Fruit fly (Drosophila melanogaster) whole organism, embryonic: ENCODE measurements around the gene CG14427.

Experiments
- ATbp ChIP-seq: fragments of 200-800 bp; sonication (Bioruptor generic); optimal IDR thresholded peaks from 2 replicates; lab custom pipeline; 2017; ENCODE audit warnings: missing biosample characterization, mild to moderate bottlenecking, missing genetic modification characterization, missing genetic modification reagents
- Asciz ChIP-seq: fragments of 200-800 bp; sonication (Bioruptor generic); optimal IDR thresholded peaks from 2 replicates; lab custom pipeline; 2017; ENCODE audit warnings: missing biosample characterization, mild to moderate bottlenecking, missing genetic modification characterization, missing genetic modification reagents
- BtbVII ChIP-seq: fragments of 200-800 bp; sonication (Bioruptor generic); optimal IDR thresholded peaks from 3 replicates; lab custom pipeline; 2017; ENCODE audit warnings: missing biosample characterization, mild to moderate bottlenecking, missing genetic modification characterization
- CG10543 ChIP-seq: fragments of 200-800 bp; sonication (Bioruptor generic); optimal IDR thresholded peaks from 3 replicates; lab custom pipeline; 2017; ENCODE audit warnings: missing biosample characterization, mild to moderate bottlenecking, missing genetic modification characterization, moderate library complexity
- CG11456 ChIP-seq: fragments of 200-800 bp; sonication (Bioruptor generic); IDR thresholded peaks from 3 replicates; pipeline ENCODE4 v1.3.6; 2022; ENCODE audit warnings: missing biosample characterization, missing genetic modification characterization
- CG14014 ChIP-seq: fragments of 200-800 bp; sonication (Bioruptor generic); IDR thresholded peaks from 2 replicates; pipeline ENCODE4 v1.3.6; 2022; ENCODE audit warnings: missing biosample characterization, missing genetic modification characterization
- CG14667 ChIP-seq: fragments of 200-800 bp; sonication (Bioruptor generic); IDR thresholded peaks from 2 replicates; pipeline ENCODE4 v1.3.6; 2022; ENCODE audit warnings: missing biosample characterization, missing genetic modification characterization
- CG15011 ChIP-seq: fragments of 200-800 bp; sonication (Bioruptor generic); optimal IDR thresholded peaks from 3 replicates; lab custom pipeline; 2018; ENCODE audit warnings: missing biosample characterization, mild to moderate bottlenecking, missing genetic modification characterization
- CG1647 ChIP-seq: fragments of 200-800 bp; sonication (Bioruptor generic); optimal IDR thresholded peaks from 3 replicates; lab custom pipeline; 2016; ENCODE audit warnings: missing biosample characterization, missing genetic modification characterization
- CG17385 ChIP-seq: fragments of 200-800 bp; sonication (Bioruptor generic); optimal IDR thresholded peaks from 3 replicates; lab custom pipeline; 2018; ENCODE audit warnings: missing biosample characterization, mild to moderate bottlenecking, missing genetic modification characterization
- CG2889 ChIP-seq: fragments of 200-800 bp; sonication (Bioruptor generic); IDR thresholded peaks from 3 replicates; pipeline ENCODE4 v1.3.6; 2022; ENCODE audit warnings: missing biosample characterization, missing genetic modification characterization
- CG30431 ChIP-seq: fragments of 200-800 bp; sonication (Bioruptor generic); optimal IDR thresholded peaks from 2 replicates; lab custom pipeline; 2017; ENCODE audit warnings: missing biosample characterization, missing genetic modification characterization
- CG3995 ChIP-seq: fragments of 200-800 bp; sonication (Bioruptor generic); optimal IDR thresholded peaks from 3 replicates; lab custom pipeline; 2016; ENCODE audit warnings: missing biosample characterization, missing genetic modification characterization
- CG5180 ChIP-seq: fragments of 200-800 bp; sonication (Bioruptor generic); optimal IDR thresholded peaks from 3 replicates; lab custom pipeline; 2017; ENCODE audit warnings: missing biosample characterization, missing genetic modification characterization, mild to moderate bottlenecking, moderate library complexity, missing genetic modification reagents
- CG7928 ChIP-seq: fragments of 200-800 bp; sonication (Bioruptor generic); optimal IDR thresholded peaks from 2 replicates; lab custom pipeline; 2017; ENCODE audit warnings: missing biosample characterization, mild to moderate bottlenecking, missing genetic modification characterization
- CkIIα-i1 ChIP-seq: fragments of 200-800 bp; sonication (Bioruptor generic); IDR thresholded peaks from 2 replicates; pipeline ENCODE4 v1.3.6; 2022; ENCODE audit warnings: missing biosample characterization, missing genetic modification characterization
- GATAe ChIP-seq: fragments of 200-800 bp; sonication (Bioruptor generic); conservative IDR thresholded peaks from 2 replicates; pipeline ENCODE4 v1.3.6; 2022; ENCODE audit warnings: missing biosample characterization, missing genetic modification characterization
- H15 ChIP-seq: fragments of 200-800 bp; sonication (Bioruptor generic); IDR thresholded peaks from 3 replicates; pipeline ENCODE4 v1.3.6; 2022; ENCODE audit warnings: missing biosample characterization, missing genetic modification characterization
- HLH4C ChIP-seq: fragments of 200-800 bp; sonication (Bioruptor generic); IDR thresholded peaks from 3 replicates; pipeline ENCODE4 v1.3.6; 2022; ENCODE audit warnings: missing biosample characterization, missing genetic modification characterization; ENCODE audit not compliant: partially characterized antibody
- Hand ChIP-seq: fragments of 200-800 bp; sonication (Bioruptor generic); optimal IDR thresholded peaks from 2 replicates; lab custom pipeline; 2017; ENCODE audit warnings: mild to moderate bottlenecking, missing biosample characterization, missing genetic modification reagents, missing genetic modification characterization
- Hr3 ChIP-seq: fragments of 200-800 bp; sonication (Bioruptor generic); optimal IDR thresholded peaks from 3 replicates; lab custom pipeline; 2016; ENCODE audit warnings: missing biosample characterization, missing genetic modification characterization
- Kr ChIP-seq: fragments of 200-800 bp; sonication (Bioruptor generic); optimal IDR thresholded peaks from 2 replicates; lab custom pipeline; 2017; ENCODE audit warnings: missing biosample characterization, mild to moderate bottlenecking, missing genetic modification characterization
- NFAT ChIP-seq: fragments of 200-800 bp; sonication (Bioruptor generic); IDR thresholded peaks from 2 replicates; pipeline ENCODE4 v1.3.6; 2022; ENCODE audit warnings: missing biosample characterization, missing genetic modification characterization
- Ravus ChIP-seq: fragments of 200-800 bp; sonication (Bioruptor generic); IDR thresholded peaks from 2 replicates; pipeline ENCODE4 v1.3.6; 2022; ENCODE audit warnings: missing biosample characterization, missing genetic modification characterization
- Side ChIP-seq: fragments of 200-800 bp; sonication (Bioruptor generic); optimal IDR thresholded peaks from 2 replicates; lab custom pipeline; 2016; ENCODE audit warnings: missing biosample characterization, missing genetic modification characterization
- Spps ChIP-seq: fragments of 200-800 bp; sonication (Bioruptor generic); optimal IDR thresholded peaks from 2 replicates; lab custom pipeline; 2018; ENCODE audit warnings: missing biosample characterization, mild to moderate bottlenecking, missing genetic modification characterization
- Sry-δ ChIP-seq: fragments of 200-800 bp; sonication (Bioruptor generic); optimal IDR thresholded peaks from 2 replicates; lab custom pipeline; 2016; ENCODE audit warnings: missing biosample characterization, missing genetic modification characterization
- al ChIP-seq: fragments of 200-800 bp; sonication (Bioruptor generic); IDR thresholded peaks from 2 replicates; pipeline ENCODE4 v1.3.6; 2022; ENCODE audit warnings: missing biosample characterization, missing genetic modification characterization
- bowl ChIP-seq: fragments of 200-800 bp; sonication (Bioruptor generic); IDR thresholded peaks from 2 replicates; pipeline ENCODE4 v1.3.6; 2022; ENCODE audit warnings: missing biosample characterization, missing genetic modification characterization
- btn ChIP-seq: fragments of 200-800 bp; sonication (Bioruptor generic); optimal IDR thresholded peaks from 2 replicates; lab custom pipeline; 2016; ENCODE audit warnings: missing biosample characterization, missing genetic modification characterization
- cg ChIP-seq: fragments of 200-800 bp; sonication (Bioruptor generic); optimal IDR thresholded peaks from 3 replicates; lab custom pipeline; 2019; ENCODE audit warnings: missing biosample characterization, mild to moderate bottlenecking, missing genetic modification characterization, moderate library complexity
- crol ChIP-seq: fragments of 200-800 bp; sonication (Bioruptor generic); IDR thresholded peaks from 2 replicates; pipeline ENCODE4 v1.3.6; 2022; ENCODE audit warnings: missing biosample characterization, missing genetic modification characterization
- dmrt99B ChIP-seq: fragments of 200-800 bp; sonication (Bioruptor generic); optimal IDR thresholded peaks from 2 replicates; lab custom pipeline; 2018; ENCODE audit warnings: missing biosample characterization, mild to moderate bottlenecking, missing genetic modification characterization, moderate library complexity
- ems ChIP-seq: fragments of 200-800 bp; sonication (Bioruptor generic); optimal IDR thresholded peaks from 3 replicates; lab custom pipeline; 2016; ENCODE audit warnings: missing biosample characterization, missing genetic modification characterization
- fd64A ChIP-seq: fragments of 200-800 bp; sonication (Bioruptor generic); optimal IDR thresholded peaks from 3 replicates; lab custom pipeline; 2018; ENCODE audit warnings: missing biosample characterization, mild to moderate bottlenecking, missing genetic modification characterization
- gfzf ChIP-seq: fragments of 200-800 bp; sonication (Bioruptor generic); optimal IDR thresholded peaks from 2 replicates; lab custom pipeline; 2016; ENCODE audit warnings: missing biosample characterization, mild to moderate bottlenecking, missing genetic modification characterization, moderate library complexity
- gsb-n ChIP-seq: fragments of 200-800 bp; sonication (Bioruptor generic); optimal IDR thresholded peaks from 3 replicates; lab custom pipeline; 2018; ENCODE audit warnings: missing biosample characterization, mild to moderate bottlenecking, missing genetic modification characterization
- ham ChIP-seq: fragments of 200-800 bp; sonication (Bioruptor generic); IDR thresholded peaks from 2 replicates; pipeline ENCODE4 v1.3.6; 2022; ENCODE audit warnings: missing biosample characterization, missing genetic modification characterization
- jigr1 ChIP-seq: fragments of 200-800 bp; sonication (Bioruptor generic); IDR thresholded peaks from 3 replicates; pipeline ENCODE4 v1.3.6; 2022; ENCODE audit warnings: missing biosample characterization, missing genetic modification characterization
- nau ChIP-seq: fragments of 200-800 bp; sonication (Bioruptor generic); optimal IDR thresholded peaks from 3 replicates; lab custom pipeline; 2017; ENCODE audit warnings: missing biosample characterization, mild to moderate bottlenecking, missing genetic modification characterization, missing genetic modification reagents
- oc ChIP-seq: fragments of 200-800 bp; sonication (Bioruptor generic); optimal IDR thresholded peaks from 2 replicates; lab custom pipeline; 2018; ENCODE audit warnings: missing biosample characterization, mild to moderate bottlenecking, missing genetic modification characterization, moderate library complexity
- odd ChIP-seq: fragments of 200-800 bp; sonication (Bioruptor generic); optimal IDR thresholded peaks from 2 replicates; lab custom pipeline; 2017; ENCODE audit warnings: missing biosample characterization, mild to moderate bottlenecking, missing genetic modification characterization
- scrt ChIP-seq: fragments of 200-800 bp; sonication (Bioruptor generic); optimal IDR thresholded peaks from 2 replicates; lab custom pipeline; 2018; ENCODE audit warnings: missing biosample characterization, mild to moderate bottlenecking, missing genetic modification characterization, moderate library complexity
- shn ChIP-seq: fragments of 200-800 bp; sonication (Bioruptor generic); optimal IDR thresholded peaks from 3 replicates; lab custom pipeline; 2016; ENCODE audit warnings: missing biosample characterization, missing genetic modification characterization
- sqz ChIP-seq: fragments of 200-800 bp; sonication (Bioruptor generic); optimal IDR thresholded peaks from 3 replicates; lab custom pipeline; 2018; ENCODE audit warnings: missing biosample characterization, mild to moderate bottlenecking, missing genetic modification characterization
- toy ChIP-seq: fragments of 200-800 bp; sonication (Bioruptor generic); IDR thresholded peaks from 2 replicates; pipeline ENCODE4 v1.3.6; 2022; ENCODE audit warnings: missing biosample characterization, missing genetic modification characterization
- ttk ChIP-seq: fragments of 200-800 bp; sonication (Bioruptor generic); IDR thresholded peaks from 2 replicates; pipeline ENCODE4 v2.1.2; 2022; ENCODE audit warnings: missing biosample characterization, missing genetic modification characterization

Gene CG14427

DNA sequence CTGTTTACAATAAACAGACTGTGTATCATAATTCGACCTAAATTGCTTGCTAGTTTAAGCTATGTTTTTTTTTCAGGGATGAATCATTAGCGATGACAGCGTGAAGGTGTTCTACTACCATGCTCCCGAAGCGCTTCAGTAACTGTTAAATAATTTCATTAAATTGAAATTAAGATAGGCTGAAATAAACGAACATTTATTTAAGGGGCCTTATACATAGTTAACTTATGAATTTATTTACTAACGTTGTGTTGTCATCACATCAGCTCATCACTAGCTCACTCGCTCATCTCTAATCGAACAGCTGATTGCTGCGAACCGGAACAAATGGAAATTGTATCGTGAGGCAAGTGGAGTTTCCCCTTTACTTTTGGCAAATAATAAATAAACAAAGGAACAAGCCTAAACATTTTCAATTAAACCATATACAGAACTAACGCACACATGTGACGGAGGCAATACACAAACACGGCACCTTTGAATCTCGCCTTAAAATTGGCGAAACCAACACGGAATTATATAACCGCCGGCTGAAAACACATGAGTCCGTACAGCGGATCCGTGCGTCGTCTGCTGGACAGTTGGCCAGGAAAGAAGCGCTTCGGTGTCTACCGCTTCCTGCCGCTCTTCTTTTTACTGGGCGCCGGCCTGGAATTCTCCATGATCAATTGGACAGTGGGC is 29.2 kb upstream of the CG14427 start, which contains the start of the genes cm, sloth1 and sloth2 (continued):
- TF ChIP-seq Asciz (GFP tag; lab: Kevin White, UChicago) (peak; percentile 51), CG14667 (GFP tag; lab: Robert Waterston, UW) (peak; percentile 74), CG10543 (peak; percentile 88), CG2889 (peak; percentile 77), fd64A (no peak), sqz (GFP tag; lab: Kevin White, UChicago) (peak; percentile 81), oc (peak; percentile 67), CG5180 (peak; percentile 47), CG17385 (peak; percentile 70), CG14014 (GFP tag; lab: Robert Waterston, UW) (peak; percentile 84), al (GFP tag; lab: Robert Waterston, UW) (peak; percentile 90), toy (GFP tag; lab: Robert Waterston, UW) (peak; percentile 59; the same call in 1 of the 2 replicates), ttk (GFP tag; lab: Robert Waterston, UW) (peak; percentile 86), HLH4C (peak; percentile 69), odd (GFP tag; lab: Kevin White, UChicago) (peak; percentile 65), CG30431 (GFP tag; lab: Kevin White, UChicago) (peak; percentile 76), NFAT (GFP tag; lab: Robert Waterston, UW) (peak; percentile 79), crol (GFP tag; lab: Robert Waterston, UW) (no peak; the same call in 1 of the 2 replicates), Ravus (no peak)

DNA sequence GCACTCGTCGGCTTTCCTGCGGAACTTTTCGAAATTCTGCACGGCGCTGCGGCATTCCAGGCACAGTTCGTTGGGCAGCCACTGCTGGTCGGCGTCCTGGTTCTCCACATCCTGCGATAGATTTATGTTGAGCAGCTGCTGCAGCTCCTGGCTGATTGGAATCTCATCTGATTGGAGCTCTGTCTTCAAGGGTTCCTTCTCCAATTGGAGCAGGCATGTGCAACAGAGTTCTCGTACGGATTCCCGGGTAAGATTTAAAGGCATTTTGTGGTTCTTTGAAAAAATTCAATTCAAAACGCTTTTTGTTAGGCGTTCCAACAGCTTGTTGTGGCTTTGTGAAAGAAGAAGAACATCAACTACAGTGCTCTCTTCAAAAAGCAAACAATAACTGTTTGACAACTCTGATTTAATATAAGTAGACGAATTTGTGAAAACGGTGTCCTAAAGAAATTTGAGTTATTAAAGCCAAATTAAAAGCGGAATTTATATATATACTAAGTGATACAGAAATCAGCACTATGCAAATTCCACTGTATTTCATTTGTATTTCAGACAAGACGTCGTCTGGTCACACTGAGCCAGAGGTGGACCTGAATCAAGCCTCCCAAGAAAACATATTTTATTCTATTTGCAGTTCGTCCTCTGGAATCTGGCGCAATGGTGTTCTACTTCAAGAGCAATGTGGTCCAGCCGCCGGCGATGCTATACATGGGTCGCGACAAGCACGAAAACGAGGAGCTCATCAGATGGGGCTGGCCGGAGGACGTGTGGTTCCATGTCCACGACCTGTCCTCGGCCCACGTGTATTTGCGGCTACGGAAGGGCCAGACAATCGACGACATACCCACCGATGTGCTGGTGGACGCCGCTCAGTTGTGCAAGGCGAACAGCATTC is 26.8 kb upstream of the CG14427 start, which contains the start of the genes CG3032 and CG4593:
Gene CG3032 (minus strand): TSS at position 562 of the 895 bp plus-strand sequence.
Gene CG4593 (plus strand): TSS at position 568 of the 895 bp plus-strand sequence.
- TF ChIP-seq Spps, result peak; percentile 17
- no peak for TF ChIP-seq odd (GFP tag; lab: Kevin White, UChicago)
- TF ChIP-seq bowl (GFP tag; lab: Robert Waterston, UW), result peak; percentile 64
- no peak for TF ChIP-seq btn
- TF ChIP-seq Side (GFP tag; lab: Kevin White, UChicago), result peak; percentile 62
- TF ChIP-seq scrt (GFP tag; lab: Kevin White, UChicago), result peak; percentile 68
- peak; percentile 65; the same call in 2 of the 3 replicates for TF ChIP-seq jigr1 (GFP tag; lab: Robert Waterston, UW)
- no peak for TF ChIP-seq cg (GFP tag; lab: Kevin White, UChicago)
- TF ChIP-seq ham (GFP tag; lab: Robert Waterston, UW), result no peak; the same call in 1 of the 2 replicates
- peak; percentile 81 for TF ChIP-seq CG14667 (GFP tag; lab: Robert Waterston, UW)
- no peak for TF ChIP-seq Kr (GFP tag; lab: Kevin White, UChicago)
- no peak for TF ChIP-seq CkIIα-i1 (GFP tag; lab: Robert Waterston, UW)
- TF ChIP-seq CG11456, result peak; percentile 87
- peak; percentile 73 for TF ChIP-seq GATAe (GFP tag; lab: Robert Waterston, UW)
- TF ChIP-seq CG15011, result peak; percentile 61
- TF ChIP-seq shn (GFP tag; lab: Kevin White, UChicago), result peak; percentile 48
- TF ChIP-seq ems (GFP tag; lab: Kevin White, UChicago), result peak; percentile 69
- peak; percentile 73 for TF ChIP-seq Sry-δ
- TF ChIP-seq al (GFP tag; lab: Robert Waterston, UW), result peak; percentile 87
- peak; percentile 63 for TF ChIP-seq ATbp (GFP tag; lab: Kevin White, UChicago)
- TF ChIP-seq nau (GFP tag; lab: Kevin White, UChicago), result peak; percentile 31
- peak; percentile 80 for TF ChIP-seq dmrt99B
- peak; percentile 78 for TF ChIP-seq gfzf
- TF ChIP-seq H15, result peak; percentile 84
- TF ChIP-seq CG3995 (GFP tag; lab: Kevin White, UChicago), result peak; percentile 54
- peak; percentile 40 for TF ChIP-seq Hand (GFP tag; lab: Kevin White, UChicago)
- peak; percentile 60 for TF ChIP-seq gsb-n
- TF ChIP-seq CG7928 (GFP tag; lab: Kevin White, UChicago), result peak; percentile 47
- TF ChIP-seq BtbVII (GFP tag; lab: Kevin White, UChicago), result peak; percentile 9
- TF ChIP-seq Hr3 (GFP tag; lab: Kevin White, UChicago), result peak; percentile 77
- TF ChIP-seq CG1647 (GFP tag; lab: Kevin White, UChicago), result peak; percentile 66
